Fruit fly (Drosophila melanogaster): Measurements from ENCODE around the gene Rh5.

The Rh5 gene

DNA sequence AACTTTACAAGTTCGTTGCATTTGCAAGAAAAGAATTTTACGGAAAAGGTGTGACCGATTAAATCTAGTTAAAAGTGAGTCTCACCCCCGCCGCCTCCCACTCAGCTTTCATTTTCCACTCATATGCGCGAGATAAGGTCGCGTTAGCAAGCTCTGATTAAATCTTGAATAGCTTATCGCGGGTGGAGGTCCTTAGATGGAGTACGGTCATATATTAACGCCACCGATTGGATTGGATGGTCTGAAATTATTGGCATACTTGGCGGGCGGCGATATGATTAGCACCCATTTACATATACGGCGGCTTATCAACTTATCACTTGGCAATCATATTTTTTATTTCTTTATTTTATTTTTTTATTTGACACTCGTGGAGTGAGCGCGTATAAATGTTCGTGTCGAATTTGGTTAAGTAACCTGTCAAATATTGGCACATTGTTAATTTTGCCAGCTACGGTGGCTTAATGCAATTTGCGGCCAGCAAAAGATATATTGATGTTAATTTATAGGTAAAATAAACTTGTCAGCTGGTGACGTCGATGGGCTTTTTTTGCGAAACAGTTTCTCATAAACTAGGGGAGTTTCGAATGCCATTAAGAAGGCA is 21.7 kb downstream of the Rh5 start:
- no peak for TF ChIP-seq psq (optimal IDR thresholded peaks at IDR 0.05)

DNA sequence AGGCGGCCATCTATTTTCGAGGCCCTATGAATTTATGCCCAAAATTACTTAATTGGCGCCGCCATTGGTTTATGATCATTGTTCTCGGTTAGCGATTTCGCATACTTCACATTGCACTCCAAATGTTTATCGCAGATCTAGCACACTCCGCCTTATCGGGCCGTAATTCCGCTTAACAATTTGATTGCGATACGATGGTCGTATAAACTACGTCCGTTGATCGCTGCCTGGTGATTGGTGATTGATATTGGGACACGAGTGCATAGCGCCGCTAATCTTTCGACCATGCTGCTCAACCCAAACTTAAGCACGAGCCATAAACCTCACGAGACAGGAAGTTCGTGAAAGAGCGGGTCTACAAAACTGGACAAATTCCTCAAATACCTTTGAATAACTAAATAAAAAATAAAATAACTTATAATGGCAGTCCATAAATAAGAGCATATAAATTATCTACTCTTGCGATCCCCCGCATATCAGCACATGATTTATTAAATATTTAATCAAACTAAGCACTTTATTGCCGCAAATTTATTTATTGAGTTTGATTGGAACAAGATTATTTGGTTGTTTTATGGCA is 22.7 kb downstream of the Rh5 start:
- TF ChIP-seq h (optimal IDR thresholded peaks at IDR 0.05) (no peak), ttk (optimal IDR thresholded peaks at IDR 0.05) (no peak), Sin3A (optimal IDR thresholded peaks at IDR 0.05) (no peak), Myc (optimal IDR thresholded peaks at IDR 0.05) (no peak), psq (optimal IDR thresholded peaks at IDR 0.05) (no peak), insv (optimal IDR thresholded peaks at IDR 0.05) (no peak)

DNA sequence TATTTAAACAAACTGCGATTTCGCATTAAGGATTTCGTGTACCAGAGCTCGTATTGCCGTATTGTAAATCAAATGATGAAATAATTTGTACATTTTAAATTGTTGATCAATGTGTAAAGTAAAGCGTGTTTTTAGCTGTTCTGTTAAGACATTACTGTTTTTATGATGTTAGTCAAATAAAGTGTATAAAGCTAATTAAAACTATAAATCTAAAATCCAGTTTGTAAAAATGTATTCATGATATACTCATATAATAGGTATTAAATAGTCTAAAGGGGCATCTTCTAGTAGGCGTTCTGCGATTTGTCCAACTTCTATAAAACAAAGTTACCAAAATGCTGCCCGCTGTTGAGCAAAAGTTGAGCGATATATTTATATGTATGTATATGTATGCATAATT is 25.9 kb downstream of the Rh5 start, which contains the start of gene CG18788:
Gene CG18788 (plus strand): TSS at position 301 of the 400 bp plus-strand sequence.
- TF ChIP-seq ttk (optimal IDR thresholded peaks at IDR 0.05): no peak
- TF ChIP-seq psq (optimal IDR thresholded peaks at IDR 0.05): no peak
- no peak for TF ChIP-seq insv (optimal IDR thresholded peaks at IDR 0.05)
- no peak for TF ChIP-seq Myc (optimal IDR thresholded peaks at IDR 0.05)
- TF ChIP-seq h (optimal IDR thresholded peaks at IDR 0.05): no peak

DNA sequence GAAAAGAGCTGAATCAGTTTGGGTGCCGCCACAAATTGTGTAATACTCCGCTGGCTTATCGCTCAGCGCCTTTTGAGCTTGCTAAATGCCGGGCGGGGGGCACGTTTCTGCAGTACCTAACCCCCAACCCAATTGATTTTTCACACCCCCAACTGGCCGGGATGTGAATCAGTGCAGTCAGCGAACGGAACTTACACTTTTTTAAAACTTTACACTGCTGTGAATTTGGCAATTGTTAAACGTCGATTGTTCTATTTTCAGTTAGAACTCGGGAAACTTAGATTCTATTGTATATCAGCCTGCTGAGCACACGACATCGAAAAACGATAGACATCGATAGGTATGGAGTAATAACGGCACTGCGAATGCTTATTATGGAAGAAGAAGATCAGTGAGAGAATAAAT is 30.2 kb downstream of the Rh5 start, which contains the start of gene Tom70:
Gene Tom70 (minus strand): TSS at position 335 of the 405 bp plus-strand sequence.
- TF ChIP-seq insv (optimal IDR thresholded peaks at IDR 0.05): no peak
- no peak for TF ChIP-seq ttk (optimal IDR thresholded peaks at IDR 0.05)
- no peak for TF ChIP-seq psq (optimal IDR thresholded peaks at IDR 0.05)

DNA sequence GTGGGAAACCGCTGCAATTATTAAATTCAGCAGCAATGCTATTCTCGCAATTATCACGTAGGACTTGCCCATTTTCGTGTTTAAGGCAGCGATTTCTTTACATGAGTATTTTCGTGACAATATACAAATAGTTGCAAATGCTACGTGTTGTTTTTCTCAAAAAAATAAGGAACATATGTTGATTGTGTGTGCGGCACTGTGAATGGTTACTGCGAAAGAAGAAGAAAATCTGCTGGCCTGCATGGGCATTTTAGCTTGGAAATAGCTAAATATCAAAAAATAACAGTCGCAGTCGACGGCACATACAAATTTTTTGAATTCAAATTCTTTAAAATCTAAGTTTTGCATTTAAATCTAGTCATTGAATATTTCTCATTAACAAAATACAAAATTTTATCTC is 32.6 kb downstream of the Rh5 start, which contains the start of gene CG6766:
Gene CG6766 (minus strand): TSS at position 180 of the 400 bp plus-strand sequence.
- TF ChIP-seq insv (optimal IDR thresholded peaks at IDR 0.05) (no peak), ttk (optimal IDR thresholded peaks at IDR 0.05) (no peak), psq (optimal IDR thresholded peaks at IDR 0.05) (no peak), h (optimal IDR thresholded peaks at IDR 0.05) (no peak), Myc (optimal IDR thresholded peaks at IDR 0.05) (no peak)

DNA sequence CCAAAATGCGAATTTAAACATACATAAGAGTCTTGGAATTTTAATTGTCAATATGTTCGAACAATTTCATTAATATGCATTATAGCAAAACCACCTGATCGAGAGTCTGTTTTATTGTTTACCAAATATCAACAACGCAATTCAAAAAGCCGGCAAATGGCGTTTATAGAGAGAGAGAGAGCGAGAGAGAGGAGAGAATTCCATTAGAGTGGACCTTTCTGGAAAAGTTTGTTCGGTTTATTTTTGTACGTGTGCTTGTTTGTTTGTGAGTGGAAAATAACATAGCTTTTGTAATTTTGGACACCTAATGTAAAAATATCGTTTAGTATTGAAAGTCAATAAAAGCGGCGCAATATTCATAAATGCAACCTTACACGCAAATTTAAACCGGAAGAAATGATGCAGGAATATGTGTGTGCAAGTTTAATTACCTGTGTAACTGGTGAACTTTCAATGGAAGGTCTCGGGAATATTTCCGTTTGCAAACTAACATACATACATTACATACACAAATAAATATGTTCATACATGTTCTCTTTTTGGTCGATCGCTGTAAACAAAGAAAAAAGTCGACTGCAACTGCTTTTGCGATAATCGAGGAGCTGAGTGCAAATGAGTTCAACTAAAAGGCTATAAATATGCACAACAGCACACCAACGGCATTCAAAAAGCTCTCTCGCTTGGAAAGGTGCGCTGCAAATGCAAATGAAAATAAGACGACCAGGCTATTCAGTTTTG is 36.8 kb downstream of the Rh5 start, which contains the start of gene CG6785:
Gene CG6785 (minus strand): TSS at position 588 of the 738 bp plus-strand sequence.
- TF ChIP-seq insv (optimal IDR thresholded peaks at IDR 0.05) (no peak), psq (optimal IDR thresholded peaks at IDR 0.05) (no peak), Sin3A (optimal IDR thresholded peaks at IDR 0.05) (no peak), h (optimal IDR thresholded peaks at IDR 0.05) (no peak), Myc (optimal IDR thresholded peaks at IDR 0.05) (no peak), ttk (optimal IDR thresholded peaks at IDR 0.05) (no peak)

DNA sequence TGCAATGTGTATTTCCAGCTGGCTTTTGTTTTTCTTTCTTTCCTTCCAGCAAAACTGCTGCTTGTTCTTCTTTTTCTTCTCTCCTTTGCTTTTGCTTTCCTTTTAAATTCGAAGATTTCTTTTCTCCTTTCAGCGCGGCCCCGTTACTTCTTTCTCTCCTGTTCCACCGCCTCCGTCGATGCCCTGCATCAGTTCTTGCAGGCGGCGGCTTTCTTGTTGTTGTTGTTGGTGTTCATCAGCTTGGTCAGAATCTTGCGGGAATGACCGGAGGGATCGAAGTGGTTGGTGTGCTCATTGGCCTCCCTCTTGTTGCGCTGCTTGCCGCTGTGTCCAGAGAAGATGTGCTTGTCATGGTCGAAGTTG is 37.6 kb downstream of the Rh5 start:
- no peak for TF ChIP-seq Myc (optimal IDR thresholded peaks at IDR 0.05)
- TF ChIP-seq Sin3A (optimal IDR thresholded peaks at IDR 0.05): no peak
- TF ChIP-seq h (optimal IDR thresholded peaks at IDR 0.05): no peak
- TF ChIP-seq insv (optimal IDR thresholded peaks at IDR 0.05): no peak
- TF ChIP-seq ttk (optimal IDR thresholded peaks at IDR 0.05): no peak
- no peak for TF ChIP-seq psq (optimal IDR thresholded peaks at IDR 0.05)

DNA sequence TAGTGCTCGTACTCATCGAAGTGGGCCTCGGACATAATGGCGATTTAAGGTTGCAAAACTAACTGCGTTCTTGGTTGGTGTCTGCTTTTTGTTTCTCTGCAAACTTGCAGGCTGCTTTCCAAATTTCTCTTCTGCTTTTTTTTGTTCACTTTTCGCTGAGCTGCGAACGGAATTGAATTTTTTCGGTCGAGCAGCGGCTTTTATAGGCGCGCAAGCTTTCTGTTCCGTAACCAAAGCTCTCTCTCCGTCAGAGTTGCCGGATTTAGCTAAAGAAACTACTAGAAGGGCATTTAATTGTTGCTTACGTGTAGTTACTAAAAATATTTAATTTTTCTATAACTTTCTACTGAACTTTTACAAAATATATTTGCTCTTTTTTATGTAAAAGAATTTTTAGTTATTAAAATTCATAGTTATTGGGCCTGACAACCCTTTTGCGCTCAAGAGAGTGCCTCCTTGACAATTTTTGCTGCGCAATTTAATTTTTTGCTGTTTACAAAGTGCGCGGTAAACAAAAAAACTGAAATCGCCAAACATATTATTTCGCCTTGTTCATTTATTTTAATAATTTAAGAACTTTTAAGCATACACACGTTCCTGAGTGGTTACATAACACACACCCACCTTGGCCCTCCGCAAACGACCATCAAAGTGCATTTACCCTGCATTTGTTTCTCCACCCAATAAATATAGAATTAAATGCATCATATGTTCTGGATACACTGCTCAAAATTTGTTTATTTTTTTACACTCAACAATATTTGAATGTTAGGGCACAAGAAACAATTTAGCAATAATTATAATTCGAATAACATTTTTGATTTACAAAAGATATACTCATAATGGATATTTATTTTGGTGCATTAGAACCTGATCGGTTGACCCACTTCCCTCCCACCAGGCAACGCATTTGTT is 38.2 kb downstream of the Rh5 start, which contains the start of gene CG6770:
Gene CG6770 (minus strand): TSS at position 178 of the 915 bp plus-strand sequence.
- TF ChIP-seq psq (optimal IDR thresholded peaks at IDR 0.05): no peak
- no peak for TF ChIP-seq Sin3A (optimal IDR thresholded peaks at IDR 0.05)

DNA sequence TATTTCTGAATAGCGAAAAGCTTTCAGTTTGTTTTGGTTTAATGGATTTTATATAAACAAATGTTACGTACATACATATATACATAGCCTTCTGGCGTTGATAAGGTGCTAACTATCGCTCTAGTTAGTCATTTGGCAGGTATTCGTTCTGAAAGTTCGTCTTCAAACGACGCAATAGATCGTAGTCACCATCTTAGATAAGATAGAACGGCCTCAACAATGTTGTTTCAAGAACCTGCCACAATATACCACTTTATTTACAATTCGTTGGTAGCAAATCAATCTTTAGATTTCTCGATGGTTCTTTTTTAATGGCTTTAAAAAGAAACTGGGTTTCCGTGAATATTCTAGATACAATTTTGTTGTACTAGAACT is 38.9 kb downstream of the Rh5 start:
- TF ChIP-seq h (optimal IDR thresholded peaks at IDR 0.05) (no peak), Myc (optimal IDR thresholded peaks at IDR 0.05) (no peak), psq (optimal IDR thresholded peaks at IDR 0.05) (no peak), ttk (optimal IDR thresholded peaks at IDR 0.05) (no peak), insv (optimal IDR thresholded peaks at IDR 0.05) (no peak), Sin3A (optimal IDR thresholded peaks at IDR 0.05) (no peak)

DNA sequence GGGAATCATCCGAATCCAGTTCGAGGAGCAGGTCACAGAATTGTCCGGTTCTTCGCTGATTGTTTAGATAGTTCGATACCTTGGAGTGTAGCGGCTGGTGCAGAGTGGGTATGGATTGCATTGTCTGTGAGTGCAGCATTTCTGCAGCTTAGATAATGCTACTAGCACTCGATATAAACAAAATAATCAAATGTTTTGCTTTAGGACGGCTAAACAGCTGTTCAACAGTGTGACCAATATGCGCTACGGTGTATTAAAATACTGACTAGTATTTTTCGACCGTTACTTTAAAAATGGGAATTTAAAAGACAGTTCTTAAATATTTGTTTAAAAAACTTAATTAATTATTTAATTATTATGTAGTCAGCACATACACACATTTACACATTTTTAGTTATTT is 40.8 kb downstream of the Rh5 start, which contains the start of gene Plzf:
Gene Plzf (minus strand): TSS at position 196 of the 400 bp plus-strand sequence.
- no peak for TF ChIP-seq ttk (optimal IDR thresholded peaks at IDR 0.05)
- TF ChIP-seq Myc (optimal IDR thresholded peaks at IDR 0.05): no peak
- no peak for TF ChIP-seq insv (optimal IDR thresholded peaks at IDR 0.05)
- no peak for TF ChIP-seq h (optimal IDR thresholded peaks at IDR 0.05)
- no peak for TF ChIP-seq psq (optimal IDR thresholded peaks at IDR 0.05)
- TF ChIP-seq Sin3A (optimal IDR thresholded peaks at IDR 0.05): no peak

DNA sequence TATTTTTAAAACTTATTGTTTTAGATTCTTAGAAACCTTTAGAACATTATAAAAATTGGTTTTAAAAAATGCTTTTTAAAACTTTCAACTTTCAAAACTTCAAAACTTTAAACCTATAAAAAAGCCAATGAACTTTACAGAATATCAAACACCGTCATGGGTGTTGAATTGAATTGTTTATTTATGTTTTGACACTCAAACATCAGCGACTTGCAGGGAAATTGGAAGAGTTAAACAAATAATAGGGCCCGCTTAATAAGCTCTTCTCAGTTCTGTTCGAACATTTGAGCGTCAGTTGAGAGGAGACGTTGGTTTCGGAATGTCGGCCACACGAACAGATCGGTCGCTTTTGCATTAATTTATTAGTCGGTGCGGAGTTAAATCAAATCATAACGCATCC is 41.2 kb downstream of the Rh5 start, which contains the start of gene PLCXD:
Gene PLCXD (plus strand): TSS at position 286 of the 400 bp plus-strand sequence.
- no peak for TF ChIP-seq Sin3A (optimal IDR thresholded peaks at IDR 0.05)
- no peak for TF ChIP-seq ttk (optimal IDR thresholded peaks at IDR 0.05)
- TF ChIP-seq h (optimal IDR thresholded peaks at IDR 0.05): no peak
- TF ChIP-seq Myc (optimal IDR thresholded peaks at IDR 0.05): no peak
- no peak for TF ChIP-seq insv (optimal IDR thresholded peaks at IDR 0.05)
- TF ChIP-seq psq (optimal IDR thresholded peaks at IDR 0.05): no peak

DNA sequence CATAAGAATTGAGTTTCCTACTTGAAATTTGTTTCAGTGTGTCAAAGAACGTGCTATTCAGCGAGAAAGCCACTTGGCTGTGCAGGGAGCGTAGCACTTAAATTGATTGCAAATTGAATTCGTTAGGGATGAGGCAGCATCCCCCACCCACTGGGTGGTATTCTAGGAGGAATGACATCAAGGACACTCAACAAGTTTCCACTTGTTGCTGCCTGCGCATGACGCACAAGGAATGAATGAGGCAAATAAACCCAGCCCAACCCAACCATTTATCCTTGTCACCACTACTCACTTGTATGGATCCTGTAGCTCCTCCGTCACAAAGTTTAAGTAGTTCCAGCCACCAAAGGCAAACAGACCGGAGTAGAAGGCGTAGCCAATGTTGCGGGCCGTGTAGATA is 45.4 kb downstream of the Rh5 start:
- TF ChIP-seq h (optimal IDR thresholded peaks at IDR 0.05) (no peak), Sin3A (optimal IDR thresholded peaks at IDR 0.05) (no peak), Myc (optimal IDR thresholded peaks at IDR 0.05) (no peak), ttk (optimal IDR thresholded peaks at IDR 0.05) (no peak), insv (optimal IDR thresholded peaks at IDR 0.05) (no peak), psq (optimal IDR thresholded peaks at IDR 0.05) (no peak)
